Fruit fly (Drosophila melanogaster) whole organism, embryonic: ENCODE results near the gene niki.

Experiments used
- Abd-B ChIP-seq: fragments of 200-800 bp; sonication (Bioruptor generic); optimal IDR thresholded peaks from 2 replicates; lab custom pipeline; 2018; ENCODE audit warnings: missing biosample characterization, mild to moderate bottlenecking, missing genetic modification characterization, moderate library complexity
- Aef1 ChIP-seq: fragments of 200-800 bp; sonication (Bioruptor generic); IDR thresholded peaks from 3 replicates; pipeline ENCODE4 v1.3.6; 2022; ENCODE audit warnings: missing biosample characterization, missing genetic modification characterization
- CG10979 ChIP-seq: fragments of 200-800 bp; sonication (Bioruptor generic); optimal IDR thresholded peaks from 2 replicates; lab custom pipeline; 2018; ENCODE audit warnings: missing biosample characterization, mild to moderate bottlenecking, missing genetic modification characterization, moderate library complexity
- CG12071 ChIP-seq: fragments of 200-800 bp; sonication (Bioruptor generic); optimal IDR thresholded peaks from 3 replicates; lab custom pipeline; 2018; ENCODE audit warnings: missing biosample characterization, mild to moderate bottlenecking, missing genetic modification characterization
- CG14860 ChIP-seq: fragments of 200-800 bp; sonication (Bioruptor generic); IDR thresholded peaks from 3 replicates; pipeline ENCODE4 v1.3.6; 2022; ENCODE audit warnings: missing biosample characterization, missing genetic modification characterization; ENCODE audit not compliant: partially characterized antibody
- CG16815 ChIP-seq: fragments of 200-800 bp; sonication (Bioruptor generic); optimal IDR thresholded peaks from 3 replicates; lab custom pipeline; 2017; ENCODE audit warnings: missing biosample characterization, mild to moderate bottlenecking, missing genetic modification characterization
- CG17802 ChIP-seq: fragments of 200-800 bp; sonication (Bioruptor generic); optimal IDR thresholded peaks from 2 replicates; lab custom pipeline; 2018; ENCODE audit warnings: missing biosample characterization, mild to moderate bottlenecking, missing genetic modification characterization, moderate library complexity
- CG18011 ChIP-seq: fragments of 200-800 bp; sonication (Bioruptor generic); optimal IDR thresholded peaks from 2 replicates; lab custom pipeline; 2017; ENCODE audit warnings: missing biosample characterization, missing genetic modification characterization, mild to moderate bottlenecking, moderate library complexity, missing genotype
- CG30020 ChIP-seq: fragments of 200-800 bp; optimal IDR thresholded peaks from 2 replicates; lab custom pipeline; 2019; ENCODE audit warnings: missing biosample characterization, mild to moderate bottlenecking, missing genetic modification characterization, moderate library complexity
- CG3065 ChIP-seq: fragments of 200-800 bp; sonication (Bioruptor generic); optimal IDR thresholded peaks from 2 replicates; lab custom pipeline; 2016; ENCODE audit warnings: missing biosample characterization, missing genetic modification characterization
- CG31388 ChIP-seq: fragments of 200-800 bp; sonication (Bioruptor generic); optimal IDR thresholded peaks from 2 replicates; lab custom pipeline; 2016; ENCODE audit warnings: missing biosample characterization, missing genetic modification characterization
- CG3163 ChIP-seq: fragments of 200-800 bp; sonication (Bioruptor generic); optimal IDR thresholded peaks from 3 replicates; lab custom pipeline; 2016; ENCODE audit warnings: missing biosample characterization, missing genetic modification characterization
- CG3407 ChIP-seq: fragments of 200-800 bp; sonication (Bioruptor generic); optimal IDR thresholded peaks from 2 replicates; lab custom pipeline; 2018; ENCODE audit warnings: missing biosample characterization, mild to moderate bottlenecking, missing genetic modification characterization
- CG4282 ChIP-seq: fragments of 200-800 bp; sonication (Bioruptor generic); optimal IDR thresholded peaks from 2 replicates; lab custom pipeline; 2016; ENCODE audit warnings: missing biosample characterization, missing genetic modification characterization
- CG6254 ChIP-seq: fragments of 200-800 bp; sonication (Bioruptor generic); optimal IDR thresholded peaks from 3 replicates; lab custom pipeline; 2017; ENCODE audit warnings: mild to moderate bottlenecking, missing biosample characterization, missing genetic modification reagents, missing genetic modification characterization
- CG6654 ChIP-seq: fragments of 200-800 bp; sonication (Bioruptor generic); optimal IDR thresholded peaks from 2 replicates; lab custom pipeline; 2017; ENCODE audit warnings: missing biosample characterization, mild to moderate bottlenecking, missing genetic modification characterization
- CG6765 ChIP-seq: fragments of 200-800 bp; sonication (Bioruptor generic); optimal IDR thresholded peaks from 3 replicates; lab custom pipeline; 2017; ENCODE audit warnings: missing biosample characterization, mild to moderate bottlenecking, missing genetic modification characterization
- CG7963 ChIP-seq: fragments of 200-800 bp; sonication (Bioruptor generic); IDR thresholded peaks from 3 replicates; pipeline ENCODE4 v1.3.6; 2022; ENCODE audit warnings: missing biosample characterization, missing genetic modification characterization; ENCODE audit not compliant: partially characterized antibody
- CG9215 ChIP-seq: fragments of 200-800 bp; sonication (Bioruptor generic); IDR thresholded peaks from 2 replicates; pipeline ENCODE4 v1.3.6; 2022; ENCODE audit warnings: missing biosample characterization, missing genetic modification characterization
- CG9437 ChIP-seq: fragments of 200-800 bp; sonication (Bioruptor generic); optimal IDR thresholded peaks from 2 replicates; lab custom pipeline; 2018; ENCODE audit warnings: missing biosample characterization, mild to moderate bottlenecking, missing genetic modification characterization
- D19B ChIP-seq: fragments of 200-800 bp; sonication (Bioruptor generic); optimal IDR thresholded peaks from 2 replicates; lab custom pipeline; 2017; ENCODE audit warnings: missing biosample characterization, mild to moderate bottlenecking, missing genetic modification characterization
- Deaf1 ChIP-seq: fragments of 200-800 bp; optimal IDR thresholded peaks from 3 replicates; lab custom pipeline; 2019; ENCODE audit warnings: missing biosample characterization, mild to moderate bottlenecking, missing genetic modification characterization, moderate library complexity
- Fer1 ChIP-seq: fragments of 200-800 bp; sonication (Bioruptor generic); optimal IDR thresholded peaks from 2 replicates; lab custom pipeline; 2017; ENCODE audit warnings: missing biosample characterization, mild to moderate bottlenecking, missing genetic modification characterization
- Gsc ChIP-seq: fragments of 200-800 bp; sonication (Bioruptor generic); IDR thresholded peaks from 2 replicates; pipeline ENCODE4 v1.3.6; 2022; ENCODE audit warnings: missing biosample characterization, missing genetic modification characterization
- H15 ChIP-seq: fragments of 200-800 bp; sonication (Bioruptor generic); IDR thresholded peaks from 3 replicates; pipeline ENCODE4 v1.3.6; 2022; ENCODE audit warnings: missing biosample characterization, missing genetic modification characterization
- Hmx ChIP-seq: fragments of 200-800 bp; sonication (Bioruptor generic); optimal IDR thresholded peaks from 2 replicates; lab custom pipeline; 2016; ENCODE audit warnings: missing biosample characterization, missing genetic modification characterization
- Jarid2 ChIP-seq: fragments of 200-800 bp; sonication (Bioruptor generic); optimal IDR thresholded peaks from 3 replicates; lab custom pipeline; 2017; ENCODE audit warnings: mild to moderate bottlenecking, missing biosample characterization, missing genetic modification reagents, missing genetic modification characterization
- Lim3 ChIP-seq: fragments of 200-800 bp; sonication (Bioruptor generic); IDR thresholded peaks from 2 replicates; pipeline ENCODE4 v1.3.6; 2022; ENCODE audit warnings: missing biosample characterization, missing genetic modification characterization
- Opbp ChIP-seq: fragments of 200-800 bp; sonication (Bioruptor generic); IDR thresholded peaks from 3 replicates; pipeline ENCODE4 v1.3.6; 2022; ENCODE audit warnings: missing biosample characterization, missing genetic modification characterization; ENCODE audit not compliant: partially characterized antibody
- Optix ChIP-seq: fragments of 200-800 bp; sonication (Bioruptor generic); IDR thresholded peaks from 3 replicates; pipeline ENCODE4 v1.3.6; 2022; ENCODE audit warnings: missing biosample characterization, missing genetic modification characterization
- Ptx1 ChIP-seq: fragments of 200-800 bp; sonication (Bioruptor generic); IDR thresholded peaks from 2 replicates; pipeline ENCODE4 v1.3.6; 2022; ENCODE audit warnings: missing biosample characterization, missing genetic modification characterization
- Scr ChIP-seq: fragments of 200-800 bp; sonication (Bioruptor generic); IDR thresholded peaks from 2 replicates; pipeline ENCODE4 v1.3.6; 2022; ENCODE audit warnings: missing biosample characterization, missing genetic modification characterization; ENCODE audit not compliant: partially characterized antibody
- Tbp ChIP-seq: fragments of >200 bp; optimal IDR thresholded peaks from 2 replicates; lab custom pipeline; 2018; ENCODE audit warnings: missing biosample characterization, missing genetic modification characterization
- bigmax ChIP-seq: fragments of 200-800 bp; sonication (Bioruptor generic); optimal IDR thresholded peaks from 2 replicates; lab custom pipeline; 2018; ENCODE audit warnings: missing biosample characterization, mild to moderate bottlenecking, missing genetic modification characterization
- chn ChIP-seq: fragments of 200-800 bp; sonication (Bioruptor generic); optimal IDR thresholded peaks from 2 replicates; lab custom pipeline; 2016; ENCODE audit warnings: missing biosample characterization, missing genetic modification characterization
- dan ChIP-seq: fragments of 200-800 bp; sonication (Bioruptor generic); IDR thresholded peaks from 2 replicates; pipeline ENCODE4 v1.3.6; 2022; ENCODE audit warnings: missing biosample characterization, missing genetic modification characterization
- fu2 ChIP-seq: fragments of 200-800 bp; sonication (Bioruptor generic); optimal IDR thresholded peaks from 2 replicates; lab custom pipeline; 2016; ENCODE audit warnings: missing biosample characterization, missing genetic modification characterization
- gt ChIP-seq: fragments of 200-800 bp; sonication (Bioruptor generic); IDR thresholded peaks from 2 replicates; pipeline ENCODE4 v1.3.6; 2022; ENCODE audit warnings: missing biosample characterization, missing genetic modification characterization
- hth ChIP-seq: fragments of >200 bp; optimal IDR thresholded peaks from 2 replicates; lab custom pipeline; 2017; ENCODE audit warnings: inconsistent platforms
- ind ChIP-seq: fragments of 200-800 bp; sonication (Bioruptor generic); optimal IDR thresholded peaks from 3 replicates; lab custom pipeline; 2016; ENCODE audit warnings: missing biosample characterization, missing genetic modification characterization
- jigr1 ChIP-seq: fragments of 200-800 bp; sonication (Bioruptor generic); IDR thresholded peaks from 3 replicates; pipeline ENCODE4 v1.3.6; 2022; ENCODE audit warnings: missing biosample characterization, missing genetic modification characterization
- mam ChIP-seq: fragments of 200-800 bp; sonication (Bioruptor generic); optimal IDR thresholded peaks from 3 replicates; lab custom pipeline; 2016; ENCODE audit warnings: missing biosample characterization, missing genetic modification characterization
- nerfin-2 ChIP-seq: fragments of 200-800 bp; sonication (Bioruptor generic); IDR thresholded peaks from 2 replicates; pipeline ENCODE4 v1.3.6; 2022; ENCODE audit warnings: missing biosample characterization, missing genetic modification characterization; ENCODE audit not compliant: partially characterized antibody
- p53 ChIP-seq: fragments of 200-800 bp; sonication (Bioruptor generic); optimal IDR thresholded peaks from 2 replicates; lab custom pipeline; 2016; ENCODE audit warnings: missing biosample characterization, missing genetic modification characterization
- sc ChIP-seq, 3 experiments: fragments of >200 bp in 2 of 3; fragments of 200-800 bp in 1 of 3; sonication (Bioruptor generic) in 1 of 3; optimal IDR thresholded peaks; 2 replicates in 2 of 3; 3 replicates in 1 of 3; lab custom pipeline; 2017; ENCODE audit warnings: mild to moderate bottlenecking in 1 of 3, missing biosample characterization in 1 of 3, missing genetic modification characterization in 1 of 3, missing genetic modification reagents in 1 of 3
- sob ChIP-seq: fragments of 200-800 bp; sonication (Bioruptor generic); IDR thresholded peaks from 2 replicates; pipeline ENCODE4 v1.3.6; 2022; ENCODE audit warnings: missing biosample characterization, missing genetic modification characterization
- tgo ChIP-seq: fragments of 200-800 bp; sonication (Bioruptor generic); IDR thresholded peaks from 3 replicates; pipeline ENCODE4 v1.3.6; 2022; ENCODE audit warnings: missing biosample characterization, missing genetic modification characterization
- wek ChIP-seq: fragments of 200-800 bp; sonication (Bioruptor generic); optimal IDR thresholded peaks from 3 replicates; lab custom pipeline; 2018; ENCODE audit warnings: missing biosample characterization, mild to moderate bottlenecking, missing genetic modification characterization, moderate library complexity
- zen2 ChIP-seq: fragments of 200-800 bp; sonication (Bioruptor generic); IDR thresholded peaks from 3 replicates; pipeline ENCODE4 v1.3.6; 2022; ENCODE audit warnings: missing biosample characterization, missing genetic modification characterization; ENCODE audit not compliant: partially characterized antibody

The niki gene

DNA sequence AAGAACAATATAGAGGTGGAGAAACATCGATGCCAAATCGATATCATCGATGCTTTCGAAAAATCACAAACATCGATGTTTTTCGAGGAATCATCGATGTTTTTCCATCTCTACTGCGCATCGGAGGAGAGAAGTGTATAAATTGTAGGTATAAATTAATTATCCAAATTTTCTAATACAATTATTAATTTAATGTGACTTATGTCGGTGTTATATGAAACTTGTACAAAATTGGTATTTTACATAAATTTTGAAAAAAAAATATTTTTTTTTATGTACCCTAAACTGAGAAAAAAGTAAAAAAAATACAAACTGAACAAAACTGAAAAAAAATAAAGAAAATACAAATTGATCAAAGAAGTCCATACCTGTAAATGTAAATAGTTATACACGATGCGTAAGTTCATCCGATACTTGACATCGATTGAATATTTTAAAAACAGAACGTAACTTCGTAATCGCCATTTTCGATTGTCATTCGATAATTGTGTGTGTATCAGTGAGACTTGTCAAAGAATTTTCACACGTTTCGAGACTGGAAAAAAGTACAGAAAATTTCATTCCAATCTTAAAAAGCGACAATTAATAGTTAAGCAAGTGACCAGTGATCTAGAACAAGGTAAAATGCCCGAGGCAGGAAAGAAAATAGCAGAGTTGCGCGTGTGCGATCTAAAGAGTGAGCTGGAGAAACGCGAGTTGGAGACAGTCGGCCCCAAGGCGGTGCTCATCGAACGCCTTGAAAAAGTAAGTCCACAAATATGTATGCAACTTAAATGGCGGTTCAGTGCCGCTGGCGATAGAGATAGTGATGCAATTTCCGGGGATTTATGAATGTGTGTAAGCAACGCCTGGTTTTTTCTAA is 8.2 kb downstream of the niki start, which contains the start of the genes CG5808 and Saf-B (continued):
- no peak for TF ChIP-seq sc (optimal IDR thresholded peaks at IDR 0.05; lab: Kevin White, UChicago)
- no peak for TF ChIP-seq sc (GFP tag; optimal IDR thresholded peaks at IDR 0.05; lab: Kevin White, UChicago)
- peak; percentile 92 for TF ChIP-seq CG14860 (GFP tag; lab: Robert Waterston, UW)
- TF ChIP-seq gt (GFP tag; lab: Robert Waterston, UW): no peak
- TF ChIP-seq Scr (GFP tag; lab: Robert Waterston, UW): peak; percentile 86
- peak; percentile 33; the same call in 1 of the 2 replicates for TF ChIP-seq sob (GFP tag; lab: Robert Waterston, UW)
- TF ChIP-seq ind (GFP tag; lab: Kevin White, UChicago): peak; percentile 72
- no peak for TF ChIP-seq Tbp (GFP tag; lab: Kevin White, UChicago)
- TF ChIP-seq tgo (GFP tag; lab: Robert Waterston, UW): peak; percentile 63
- no peak for TF ChIP-seq D19B (GFP tag; lab: Kevin White, UChicago)
- TF ChIP-seq chn (GFP tag; lab: Kevin White, UChicago): no peak
- peak; percentile 86 for TF ChIP-seq nerfin-2 (GFP tag; lab: Robert Waterston, UW)
- no peak for TF ChIP-seq mam (GFP tag; lab: Kevin White, UChicago)
- TF ChIP-seq Fer1 (GFP tag; lab: Kevin White, UChicago): no peak
- TF ChIP-seq CG7963: peak; percentile 81
- TF ChIP-seq H15 (GFP tag; lab: Robert Waterston, UW): no peak
- TF ChIP-seq CG3065 (GFP tag; lab: Kevin White, UChicago): no peak
- peak; percentile 2 for TF ChIP-seq CG17802 (tag; lab: Kevin White, UChicago)
- TF ChIP-seq Aef1 (GFP tag; lab: Robert Waterston, UW): peak; percentile 42
- TF ChIP-seq CG30020 (tag; lab: Kevin White, UChicago): peak; percentile 56
- TF ChIP-seq CG9215 (GFP tag; lab: Robert Waterston, UW): no peak
- TF ChIP-seq CG10979: peak; percentile 28
- no peak for TF ChIP-seq bigmax (GFP tag; lab: Kevin White, UChicago)
- peak; percentile 81 for TF ChIP-seq Ptx1
- TF ChIP-seq CG3163: no peak
- peak; percentile 86 for TF ChIP-seq CG9437 (GFP tag; lab: Kevin White, UChicago)
- no peak for TF ChIP-seq Hmx
- TF ChIP-seq fu2 (GFP tag; lab: Kevin White, UChicago): no peak
- TF ChIP-seq Gsc (GFP tag; lab: Robert Waterston, UW): no peak
- TF ChIP-seq CG6654 (GFP tag; lab: Kevin White, UChicago): no peak
- TF ChIP-seq zen2: peak; percentile 69
- no peak for TF ChIP-seq dan
- no peak for TF ChIP-seq Optix (GFP tag; lab: Robert Waterston, UW)
- TF ChIP-seq jigr1: no peak
- TF ChIP-seq Opbp (GFP tag; lab: Robert Waterston, UW): peak; percentile 80
- no peak for TF ChIP-seq CG16815 (GFP tag; lab: Kevin White, UChicago)
- TF ChIP-seq hth: no peak
- TF ChIP-seq wek (GFP tag; lab: Kevin White, UChicago): no peak
- TF ChIP-seq Deaf1 (tag; lab: Kevin White, UChicago): no peak
- TF ChIP-seq Lim3 (GFP tag; lab: Robert Waterston, UW): no peak
- TF ChIP-seq CG4282 (GFP tag; lab: Kevin White, UChicago): no peak
- peak; percentile 29 for TF ChIP-seq CG31388 (GFP tag; lab: Kevin White, UChicago)
- no peak for TF ChIP-seq Jarid2 (GFP tag; lab: Kevin White, UChicago)
- TF ChIP-seq CG3407 (GFP tag; lab: Kevin White, UChicago): no peak
- no peak for TF ChIP-seq CG12071 (GFP tag; lab: Kevin White, UChicago)
- TF ChIP-seq CG6254 (GFP tag; lab: Kevin White, UChicago): no peak
- no peak for TF ChIP-seq Abd-B (GFP tag; lab: Kevin White, UChicago)
- no peak for TF ChIP-seq CG6765 (GFP tag; lab: Kevin White, UChicago)
- TF ChIP-seq CG18011: no peak
- TF ChIP-seq p53 (GFP tag; lab: Kevin White, UChicago): no peak
